Fruit fly (Drosophila melanogaster) whole organism, embryonic: ENCODE measurements around the gene CG32061.
A peak's percentile ranks its signal among the peaks of the same experiment; 100 is the strongest.

Source experiments
- Ada2b ChIP-seq: fragments of 200-800 bp; sonication (Bioruptor generic); IDR thresholded peaks from 2 replicates; pipeline ENCODE4 v1.3.6; 2022; ENCODE audit warnings: missing biosample characterization, missing genetic modification characterization
- Atf3 ChIP-seq: fragments of 200-800 bp; sonication (Bioruptor generic); optimal IDR thresholded peaks from 3 replicates; lab custom pipeline; 2016; ENCODE audit warnings: missing biosample characterization, missing genetic modification characterization
- Awh ChIP-seq: fragments of 200-800 bp; sonication (Bioruptor generic); IDR thresholded peaks from 2 replicates; pipeline ENCODE4, ENCODE4 v1.3.6; 2022; ENCODE audit warnings: missing biosample characterization, missing genetic modification characterization
- CG10267 ChIP-seq: fragments of 200-800 bp; sonication (Bioruptor generic); optimal IDR thresholded peaks from 2 replicates; lab custom pipeline; 2018; ENCODE audit warnings: missing biosample characterization, mild to moderate bottlenecking, missing genetic modification characterization, moderate library complexity
- CG13296 ChIP-seq: fragments of 200-800 bp; sonication (Bioruptor generic); optimal IDR thresholded peaks from 3 replicates; lab custom pipeline; 2018; ENCODE audit warnings: missing biosample characterization, mild to moderate bottlenecking, missing genetic modification characterization
- CG13775 ChIP-seq: fragments of 200-800 bp; sonication (Bioruptor generic); optimal IDR thresholded peaks from 3 replicates; lab custom pipeline; 2017; ENCODE audit warnings: missing biosample characterization, mild to moderate bottlenecking, missing genetic modification characterization
- CG14667 ChIP-seq: fragments of 200-800 bp; sonication (Bioruptor generic); IDR thresholded peaks from 2 replicates; pipeline ENCODE4 v1.3.6; 2022; ENCODE audit warnings: missing biosample characterization, missing genetic modification characterization
- CG1529 ChIP-seq: fragments of 200-800 bp; sonication (Bioruptor generic); optimal IDR thresholded peaks from 3 replicates; lab custom pipeline; 2018; ENCODE audit warnings: missing biosample characterization, missing genetic modification characterization
- CG15479 ChIP-seq: fragments of 200-800 bp; sonication (Bioruptor generic); optimal IDR thresholded peaks from 3 replicates; lab custom pipeline; 2019; ENCODE audit warnings: missing biosample characterization, mild to moderate bottlenecking, missing genetic modification characterization, moderate library complexity
- CG18619 ChIP-seq: fragments of 200-800 bp; sonication (Bioruptor generic); optimal IDR thresholded peaks from 3 replicates; lab custom pipeline; 2017; ENCODE audit warnings: missing biosample characterization, mild to moderate bottlenecking, missing genetic modification characterization
- CG3407 ChIP-seq: fragments of 200-800 bp; sonication (Bioruptor generic); optimal IDR thresholded peaks from 2 replicates; lab custom pipeline; 2018; ENCODE audit warnings: missing biosample characterization, mild to moderate bottlenecking, missing genetic modification characterization
- CG34376 ChIP-seq: fragments of 200-800 bp; sonication (Bioruptor generic); optimal IDR thresholded peaks from 2 replicates; lab custom pipeline; 2018; ENCODE audit warnings: missing biosample characterization, mild to moderate bottlenecking, missing genetic modification characterization
- CG4282 ChIP-seq: fragments of 200-800 bp; sonication (Bioruptor generic); optimal IDR thresholded peaks from 2 replicates; lab custom pipeline; 2016; ENCODE audit warnings: missing biosample characterization, missing genetic modification characterization
- CG6813 ChIP-seq: fragments of 200-800 bp; sonication (Bioruptor generic); optimal IDR thresholded peaks from 2 replicates; lab custom pipeline; 2017; ENCODE audit warnings: missing biosample characterization, missing genetic modification characterization, mild to moderate bottlenecking, moderate library complexity, missing genetic modification reagents
- CG7745 ChIP-seq: fragments of 200-800 bp; sonication (Bioruptor generic); optimal IDR thresholded peaks from 2 replicates; lab custom pipeline; 2018; ENCODE audit warnings: missing biosample characterization, mild to moderate bottlenecking, missing genetic modification characterization, moderate library complexity
- CG8924 ChIP-seq: fragments of 200-800 bp; optimal IDR thresholded peaks from 3 replicates; lab custom pipeline; 2019; ENCODE audit warnings: missing biosample characterization, mild to moderate bottlenecking, missing genetic modification characterization, moderate library complexity
- CG9817 ChIP-seq: fragments of 200-800 bp; sonication (Bioruptor generic); optimal IDR thresholded peaks from 2 replicates; lab custom pipeline; 2018; ENCODE audit warnings: missing biosample characterization, mild to moderate bottlenecking, missing genetic modification characterization, moderate library complexity
- CHES-1-like ChIP-seq: fragments of 200-800 bp; sonication (Bioruptor generic); optimal IDR thresholded peaks from 2 replicates; lab custom pipeline; 2016; ENCODE audit warnings: missing biosample characterization, missing genetic modification characterization
- Dad ChIP-seq: fragments of 200-800 bp; sonication (Bioruptor generic); optimal IDR thresholded peaks from 3 replicates; lab custom pipeline; 2016; ENCODE audit warnings: missing biosample characterization, missing genetic modification characterization
- Dfd ChIP-seq, 2 experiments: fragments of >200 bp; optimal IDR thresholded peaks; 2 replicates each; lab custom pipeline; 2017; ENCODE audit warnings: missing biosample characterization in 2 of 2, missing genetic modification characterization in 2 of 2
- Fer3 ChIP-seq: fragments of 200-800 bp; sonication (Bioruptor generic); optimal IDR thresholded peaks from 2 replicates; lab custom pipeline; 2018; ENCODE audit warnings: missing biosample characterization, mild to moderate bottlenecking, missing genetic modification characterization, moderate library complexity
- Gsc ChIP-seq: fragments of 200-800 bp; sonication (Bioruptor generic); IDR thresholded peaks from 2 replicates; pipeline ENCODE4 v1.3.6; 2022; ENCODE audit warnings: missing biosample characterization, missing genetic modification characterization
- HLH4C ChIP-seq: fragments of 200-800 bp; sonication (Bioruptor generic); IDR thresholded peaks from 3 replicates; pipeline ENCODE4 v1.3.6; 2022; ENCODE audit warnings: missing biosample characterization, missing genetic modification characterization; ENCODE audit not compliant: partially characterized antibody
- Mes4 ChIP-seq: fragments of 200-800 bp; sonication (Bioruptor generic); optimal IDR thresholded peaks from 2 replicates; lab custom pipeline; 2016; ENCODE audit warnings: missing biosample characterization, missing genetic modification characterization
- NC2α ChIP-seq: fragments of 200-800 bp; sonication (Bioruptor generic); optimal IDR thresholded peaks from 2 replicates; lab custom pipeline; 2016; ENCODE audit warnings: missing biosample characterization, missing genetic modification characterization
- Neu2 ChIP-seq: fragments of 200-800 bp; sonication (Bioruptor generic); optimal IDR thresholded peaks from 3 replicates; lab custom pipeline; 2016; ENCODE audit warnings: missing biosample characterization, missing genetic modification characterization, borderline replicate concordance
- Poxn ChIP-seq: fragments of 200-800 bp; sonication (Bioruptor generic); IDR thresholded peaks from 2 replicates; pipeline ENCODE4 v1.3.6; 2022; ENCODE audit warnings: missing biosample characterization, missing genetic modification characterization
- Spps ChIP-seq: fragments of 200-800 bp; sonication (Bioruptor generic); optimal IDR thresholded peaks from 2 replicates; lab custom pipeline; 2018; ENCODE audit warnings: missing biosample characterization, mild to moderate bottlenecking, missing genetic modification characterization
- Vsx1 ChIP-seq: fragments of 200-800 bp; sonication (Bioruptor generic); optimal IDR thresholded peaks from 2 replicates; lab custom pipeline; 2017; ENCODE audit warnings: missing biosample characterization, mild to moderate bottlenecking, missing genetic modification characterization, missing genetic modification reagents
- cas ChIP-seq: fragments of 200-800 bp; sonication (Bioruptor generic); IDR thresholded peaks from 2 replicates; pipeline ENCODE4 v1.3.6; 2022; ENCODE audit warnings: missing biosample characterization, missing genetic modification characterization
- crol ChIP-seq: fragments of 200-800 bp; sonication (Bioruptor generic); IDR thresholded peaks from 2 replicates; pipeline ENCODE4 v1.3.6; 2022; ENCODE audit warnings: missing biosample characterization, missing genetic modification characterization
- dan ChIP-seq: fragments of 200-800 bp; sonication (Bioruptor generic); IDR thresholded peaks from 2 replicates; pipeline ENCODE4 v1.3.6; 2022; ENCODE audit warnings: missing biosample characterization, missing genetic modification characterization
- gcm ChIP-seq: fragments of 200-800 bp; sonication (Bioruptor generic); optimal IDR thresholded peaks from 2 replicates; lab custom pipeline; 2019; ENCODE audit warnings: missing biosample characterization, mild to moderate bottlenecking, missing genetic modification characterization, moderate library complexity
- jumu ChIP-seq: fragments of 200-800 bp; sonication (Bioruptor generic); optimal IDR thresholded peaks from 3 replicates; lab custom pipeline; 2016; ENCODE audit warnings: missing biosample characterization, missing genetic modification characterization
- lov ChIP-seq, 2 experiments: fragments of 200-800 bp in 1 of 2; fragments of >200 bp in 1 of 2; sonication (Bioruptor generic) in 1 of 2; IDR thresholded peaks in 1 of 2; optimal IDR thresholded peaks in 1 of 2; 2 replicates in 1 of 2; 3 replicates in 1 of 2; pipeline versions ENCODE4 v1.3.6 to Lab custom; 2017 to 2022; ENCODE audit warnings: missing biosample characterization in 1 of 2, missing genetic modification characterization in 1 of 2
- mirr ChIP-seq: fragments of 200-800 bp; sonication (Bioruptor generic); optimal IDR thresholded peaks from 3 replicates; lab custom pipeline; 2018; ENCODE audit warnings: missing biosample characterization, mild to moderate bottlenecking, missing genetic modification characterization
- nau ChIP-seq: fragments of 200-800 bp; sonication (Bioruptor generic); optimal IDR thresholded peaks from 3 replicates; lab custom pipeline; 2017; ENCODE audit warnings: missing biosample characterization, mild to moderate bottlenecking, missing genetic modification characterization, missing genetic modification reagents
- nerfin-1 ChIP-seq: fragments of 200-800 bp; sonication (Bioruptor generic); optimal IDR thresholded peaks from 3 replicates; lab custom pipeline; 2019; ENCODE audit warnings: missing biosample characterization, mild to moderate bottlenecking, missing genetic modification characterization, moderate library complexity
- pan ChIP-seq, 4 experiments: fragments of >200 bp in 3 of 4; fragments of 200-800 bp in 1 of 4; sonication (Bioruptor generic) in 1 of 4; optimal IDR thresholded peaks in 3 of 4; IDR thresholded peaks in 1 of 4; 2 replicates each; pipeline versions ENCODE4 v1.3.6 to Lab custom; 2017 to 2022; ENCODE audit warnings: missing biosample characterization in 2 of 4, missing genetic modification characterization in 2 of 4, mixed read lengths in 1 of 4
- pb ChIP-seq: fragments of 200-800 bp; sonication (Bioruptor generic); optimal IDR thresholded peaks from 3 replicates; lab custom pipeline; 2016; ENCODE audit warnings: missing biosample characterization, missing genetic modification characterization
- phol ChIP-seq: fragments of 200-800 bp; sonication (Bioruptor generic); optimal IDR thresholded peaks from 3 replicates; lab custom pipeline; 2018; ENCODE audit warnings: missing biosample characterization, mild to moderate bottlenecking, missing genetic modification characterization, moderate library complexity
- prd ChIP-seq, 3 experiments: fragments of >200 bp in 2 of 3; fragments of 200-800 bp in 1 of 3; sonication (Bioruptor generic) in 1 of 3; optimal IDR thresholded peaks in 2 of 3; IDR thresholded peaks in 1 of 3; 2 replicates in 2 of 3; 3 replicates in 1 of 3; pipeline versions ENCODE4 v1.3.6 to Lab custom; 2017 to 2022; ENCODE audit warnings: missing biosample characterization in 1 of 3, missing genetic modification characterization in 1 of 3
- rib ChIP-seq: fragments of 200-800 bp; sonication (Bioruptor generic); IDR thresholded peaks from 2 replicates; pipeline ENCODE4 v1.3.6; 2022; ENCODE audit warnings: missing biosample characterization, missing genetic modification characterization
- schlank ChIP-seq: fragments of 200-800 bp; sonication (Bioruptor generic); optimal IDR thresholded peaks from 2 replicates; lab custom pipeline; 2018; ENCODE audit warnings: missing biosample characterization, mild to moderate bottlenecking, missing genetic modification characterization
- scrt ChIP-seq: fragments of 200-800 bp; sonication (Bioruptor generic); optimal IDR thresholded peaks from 2 replicates; lab custom pipeline; 2018; ENCODE audit warnings: missing biosample characterization, mild to moderate bottlenecking, missing genetic modification characterization, moderate library complexity
- sd ChIP-seq: fragments of 200-800 bp; sonication (Bioruptor generic); optimal IDR thresholded peaks from 3 replicates; lab custom pipeline; 2018; ENCODE audit warnings: missing biosample characterization, mild to moderate bottlenecking, missing genetic modification characterization, moderate library complexity
- slou ChIP-seq: fragments of 200-800 bp; sonication (Bioruptor generic); optimal IDR thresholded peaks from 3 replicates; lab custom pipeline; 2016; ENCODE audit warnings: missing biosample characterization, missing genetic modification characterization
- tgo ChIP-seq: fragments of 200-800 bp; sonication (Bioruptor generic); IDR thresholded peaks from 3 replicates; pipeline ENCODE4 v1.3.6; 2022; ENCODE audit warnings: missing biosample characterization, missing genetic modification characterization
- zfh1 ChIP-seq: fragments of 200-800 bp; sonication (Bioruptor generic); IDR thresholded peaks from 3 replicates; pipeline ENCODE4 v1.3.6; 2022; ENCODE audit warnings: missing biosample characterization, missing genetic modification characterization

The CG32061 gene

dm6 chr3L:10428027-10428426, 35.6 kb upstream of the CG32061 start (continued):
- TF ChIP-seq schlank (tag; lab: Kevin White, UChicago), result no peak
- no peak for TF ChIP-seq CG8924 (tag; lab: Kevin White, UChicago)
- no peak for TF ChIP-seq jumu
- no peak for TF ChIP-seq Neu2 (GFP tag; lab: Kevin White, UChicago)
- no peak for TF ChIP-seq CG13775 (GFP tag; lab: Kevin White, UChicago)
- no peak for TF ChIP-seq CG7745 (tag; lab: Kevin White, UChicago)
- TF ChIP-seq pb, result no peak
- TF ChIP-seq CG10267 (tag; lab: Kevin White, UChicago), result peak; percentile 30
- TF ChIP-seq CG14667 (GFP tag; lab: Robert Waterston, UW), result no peak
- no peak for TF ChIP-seq slou (GFP tag; lab: Kevin White, UChicago)
- TF ChIP-seq Ada2b (GFP tag; lab: Robert Waterston, UW), result peak; percentile 11; the same call in 1 of the 2 replicates
- no peak for TF ChIP-seq tgo (GFP tag; lab: Robert Waterston, UW)
- TF ChIP-seq Fer3, result peak; percentile 8
- TF ChIP-seq CG6813 (GFP tag; lab: Kevin White, UChicago), result peak; percentile 2
- no peak for TF ChIP-seq mirr
- TF ChIP-seq lov (optimal IDR thresholded peaks at IDR 0.05; lab: Kevin White, UChicago), result no peak
- TF ChIP-seq lov (GFP tag; IDR thresholded peaks at IDR 0.05; lab: Robert Waterston, UW), result no peak
- peak; percentile 9 for TF ChIP-seq Spps (tag; lab: Kevin White, UChicago)
- no peak for TF ChIP-seq CG9817 (tag; lab: Kevin White, UChicago)
- no peak for TF ChIP-seq crol (GFP tag; lab: Robert Waterston, UW)
- TF ChIP-seq cas (GFP tag; lab: Robert Waterston, UW), result no peak
- TF ChIP-seq CG4282 (GFP tag; lab: Kevin White, UChicago), result no peak
- no peak for TF ChIP-seq CG13296 (GFP tag; lab: Kevin White, UChicago)
- TF ChIP-seq sd (tag; lab: Kevin White, UChicago), result peak; percentile 76
- no peak for TF ChIP-seq zfh1 (GFP tag; lab: Robert Waterston, UW)
- TF ChIP-seq CG1529 (GFP tag; lab: Kevin White, UChicago), result peak; percentile 61
- no peak for TF ChIP-seq HLH4C (GFP tag; lab: Robert Waterston, UW)
- no peak for TF ChIP-seq CG18619 (GFP tag; lab: Kevin White, UChicago)
- TF ChIP-seq CG3407 (GFP tag; lab: Kevin White, UChicago), result peak; percentile 40
- no peak for TF ChIP-seq rib (GFP tag; lab: Robert Waterston, UW)
- TF ChIP-seq Awh (GFP tag; lab: Robert Waterston, UW), result 0 out of 2 replicates have a peak, but pooled peaks have one; percentile 31
- TF ChIP-seq pan (optimal IDR thresholded peaks at IDR 0.05; lab: Kevin White, UChicago), result no peak
- no peak for TF ChIP-seq pan (GFP tag; optimal IDR thresholded peaks at IDR 0.05 in 1 of 2, IDR thresholded peaks at IDR 0.05 in 1 of 2)
- TF ChIP-seq nau, result peak; percentile 49
- TF ChIP-seq NC2α (GFP tag; lab: Kevin White, UChicago), result no peak
- TF ChIP-seq Vsx1 (GFP tag; lab: Kevin White, UChicago), result no peak
- no peak for TF ChIP-seq scrt (GFP tag; lab: Kevin White, UChicago)
- no peak for TF ChIP-seq Poxn (GFP tag; lab: Robert Waterston, UW)
- TF ChIP-seq Atf3 (GFP tag; lab: Kevin White, UChicago), result no peak
- TF ChIP-seq phol, result peak; percentile 70
- TF ChIP-seq nerfin-1 (tag; lab: Kevin White, UChicago), result peak; percentile 28
- TF ChIP-seq gcm, result peak; percentile 74
- no peak for TF ChIP-seq Mes4 (GFP tag; lab: Kevin White, UChicago)
- no peak for TF ChIP-seq dan (GFP tag; lab: Robert Waterston, UW)
- TF ChIP-seq Dad (GFP tag; lab: Kevin White, UChicago), result no peak
- no peak for TF ChIP-seq CHES-1-like (GFP tag; lab: Kevin White, UChicago)
- no peak for TF ChIP-seq Dfd (GFP tag; optimal IDR thresholded peaks at IDR 0.05; lab: Kevin White, UChicago)
- TF ChIP-seq CG34376 (GFP tag; lab: Kevin White, UChicago), result no peak
- no peak for TF ChIP-seq prd (optimal IDR thresholded peaks at IDR 0.05; lab: Kevin White, UChicago)
- peak; percentile 35; the same call in 2 of the 3 replicates for TF ChIP-seq prd (GFP tag; IDR thresholded peaks at IDR 0.05; lab: Robert Waterston, UW)
- TF ChIP-seq Gsc (GFP tag; lab: Robert Waterston, UW), result no peak
- TF ChIP-seq CG15479 (GFP tag; lab: Kevin White, UChicago), result no peak
